Fruit fly (Drosophila melanogaster) whole organism, embryonic: ENCODE results near the gene Ciz1.

Experiments used
- Dek ChIP-seq: fragments of 200-800 bp; sonication (Bioruptor generic); optimal IDR thresholded peaks from 3 replicates; lab custom pipeline; 2019; ENCODE audit warnings: missing biosample characterization, mild to moderate bottlenecking, missing genetic modification characterization, moderate library complexity
- HLH54F ChIP-seq: fragments of 200-800 bp; sonication (Bioruptor generic); optimal IDR thresholded peaks from 3 replicates; lab custom pipeline; 2016; ENCODE audit warnings: missing biosample characterization, missing genetic modification characterization
- bowl ChIP-seq: fragments of 200-800 bp; sonication (Bioruptor generic); IDR thresholded peaks from 2 replicates; pipeline ENCODE4 v1.3.6; 2022; ENCODE audit warnings: missing biosample characterization, missing genetic modification characterization

DNA sequence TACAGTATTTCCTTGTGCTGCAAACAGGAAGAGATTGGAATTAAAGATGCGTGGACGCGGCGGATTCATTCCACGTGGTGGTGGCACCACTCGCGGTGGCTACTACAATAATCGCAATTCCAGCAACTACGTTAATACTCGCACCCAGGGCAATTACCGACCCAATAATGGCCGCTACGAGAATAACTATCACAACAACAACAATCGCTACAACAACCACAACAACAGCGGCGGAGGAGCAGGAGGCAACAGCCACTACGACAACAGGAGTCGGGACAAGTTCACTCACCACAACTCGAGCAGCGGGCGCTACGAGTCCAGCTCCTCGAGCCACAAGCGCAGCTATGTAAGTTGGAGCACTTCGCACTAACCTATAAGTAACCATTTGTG lies 609 bp downstream of the Ciz1 start:
- TF ChIP-seq bowl (GFP tag; lab: Robert Waterston, UW) = no peak
- no peak for TF ChIP-seq Dek (tag; lab: Kevin White, UChicago)
- TF ChIP-seq HLH54F = no peak
